Worm (Caenorhabditis elegans): ENCODE measurements around the gene nhr-105.

nhr-105 gene

DNA sequence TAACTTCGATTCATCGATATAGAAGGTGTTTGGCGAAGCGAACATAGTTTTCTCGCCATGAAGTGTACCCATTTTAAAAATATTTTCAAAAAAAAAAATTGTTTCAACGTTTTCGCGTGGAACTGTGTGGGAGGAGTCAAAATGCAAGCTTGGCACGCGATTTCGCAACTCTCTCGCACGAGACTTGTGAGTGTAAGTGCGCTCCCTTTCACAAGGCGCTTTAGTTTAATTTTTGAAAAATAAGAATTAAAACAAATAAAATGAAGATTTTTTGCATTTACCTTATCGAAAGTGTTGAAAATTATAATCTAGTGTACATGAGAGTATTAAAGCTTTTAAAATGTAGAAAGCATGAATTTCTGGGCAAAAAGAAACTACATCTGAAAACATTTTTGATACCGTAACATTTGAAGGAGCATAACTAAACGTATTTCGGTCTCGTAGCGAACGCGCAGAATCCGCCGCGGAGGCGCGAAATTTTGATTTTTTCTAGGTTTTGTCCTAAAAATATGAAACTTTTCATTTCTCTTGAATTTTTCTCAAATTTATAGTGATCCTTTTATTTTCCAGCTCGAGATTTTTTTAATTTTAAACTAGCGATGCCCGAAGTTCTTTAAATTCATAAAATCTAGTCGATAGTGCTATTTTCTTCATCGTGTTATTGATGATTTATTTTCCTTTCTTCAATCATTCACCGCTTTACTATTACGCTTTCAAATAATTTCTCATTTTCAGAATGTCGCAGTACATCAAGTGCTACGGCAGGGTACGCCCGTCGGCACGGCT lies 10.3 kb upstream of the nhr-105 start, which contains the start of the genes cogc-2 and klp-18:
cogc-2 (minus strand) TSS at position 105 of the 786 bp plus-strand sequence.
klp-18 (plus strand) TSS at position 736 of the 786 bp plus-strand sequence.
- peak; percentile 47 for TF ChIP-seq elt-2 (tag; optimal IDR thresholded peaks at IDR 0.05)
- peak; percentile 39 for TF ChIP-seq ceh-28 (tag; optimal IDR thresholded peaks at IDR 0.05)
- peak; percentile 93 for TF ChIP-seq pha-4 (tag; optimal IDR thresholded peaks at IDR 0.05)
- TF ChIP-seq jun-1 (tag; optimal IDR thresholded peaks at IDR 0.05), result peak; percentile 27
- no peak for TF ChIP-seq eor-1 (tag; optimal IDR thresholded peaks at IDR 0.05)
- TF ChIP-seq pqm-1 (tag; optimal IDR thresholded peaks at IDR 0.05), result peak; percentile 36
- peak; percentile 68 for TF ChIP-seq lsy-12 (tag; optimal IDR thresholded peaks at IDR 0.05)
- TF ChIP-seq mdl-1 (tag; optimal IDR thresholded peaks at IDR 0.05), result no peak
- peak; percentile 30 for TF ChIP-seq tbx-2 (tag; optimal IDR thresholded peaks at IDR 0.05)
- TF ChIP-seq R02D3.7 (tag; optimal IDR thresholded peaks at IDR 0.05), result peak; percentile 58
- peak; percentile 83 for TF ChIP-seq snpc-4 (tag; optimal IDR thresholded peaks at IDR 0.05)
- peak; percentile 89 for TF ChIP-seq lin-15B (tag; optimal IDR thresholded peaks at IDR 0.05)
- TF ChIP-seq fkh-10 (GFP tag; optimal IDR thresholded peaks at IDR 0.05), result peak; percentile 38
- TF ChIP-seq skn-1 (tag; optimal IDR thresholded peaks at IDR 0.05), result peak; percentile 87
- TF ChIP-seq lin-39 (tag; optimal IDR thresholded peaks at IDR 0.05), result peak; percentile 32
- TF ChIP-seq sea-2 (GFP tag; optimal IDR thresholded peaks at IDR 0.05), result no peak
- TF ChIP-seq ceh-16 (tag; optimal IDR thresholded peaks at IDR 0.05), result no peak
- TF ChIP-seq fkh-2 (tag; optimal IDR thresholded peaks at IDR 0.05), result no peak
- peak; percentile 91 for TF ChIP-seq hmg-11 (tag; optimal IDR thresholded peaks at IDR 0.05)
- peak; percentile 79 for TF ChIP-seq nhr-43 (tag; optimal IDR thresholded peaks at IDR 0.05; ENCODE audit: poor library complexity, severe bottlenecking)
- TF ChIP-seq nhr-11 (tag; optimal IDR thresholded peaks at IDR 0.05), result no peak
- TF ChIP-seq nhr-25 (tag; optimal IDR thresholded peaks at IDR 0.05), result peak; percentile 80
- TF ChIP-seq egl-5 (tag; optimal IDR thresholded peaks at IDR 0.05), result peak; percentile 79
- peak; percentile 88 for TF ChIP-seq nfya-1 (tag; optimal IDR thresholded peaks at IDR 0.05; ENCODE audit: insufficient read depth)
- peak; percentile 85 for TF ChIP-seq nhr-23 (tag; optimal IDR thresholded peaks at IDR 0.05)
- TF ChIP-seq ceh-82 (tag; optimal IDR thresholded peaks at IDR 0.05), result peak; percentile 30

DNA sequence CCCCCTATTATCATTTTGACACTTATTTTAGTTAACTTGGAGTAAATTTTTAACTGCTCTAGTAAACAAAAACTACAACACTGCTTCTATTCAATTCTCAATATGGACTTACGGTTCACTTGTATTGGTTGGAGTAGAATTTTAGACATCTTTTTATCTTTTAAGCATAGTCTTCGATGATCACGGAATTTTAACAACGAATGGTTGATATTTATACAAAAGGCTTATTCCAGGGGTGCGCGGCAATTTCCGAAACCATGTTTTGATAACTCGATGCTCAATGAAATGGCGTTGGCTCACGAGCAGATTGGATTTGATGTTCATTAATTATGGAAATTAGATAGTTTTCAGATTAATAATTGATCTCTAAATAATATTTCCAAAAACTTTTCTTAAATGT lies 6.5 kb upstream of the nhr-105 start:
- TF ChIP-seq ceh-82 (tag; optimal IDR thresholded peaks at IDR 0.05), result no peak
- no peak for TF ChIP-seq zag-1 (tag; optimal IDR thresholded peaks at IDR 0.05)
- TF ChIP-seq skn-1 (tag; optimal IDR thresholded peaks at IDR 0.05), result no peak
- TF ChIP-seq unc-39 (tag; optimal IDR thresholded peaks at IDR 0.05), result no peak
- no peak for TF ChIP-seq tbx-2 (tag; optimal IDR thresholded peaks at IDR 0.05)
- no peak for TF ChIP-seq nhr-76 (tag; optimal IDR thresholded peaks at IDR 0.05)
- TF ChIP-seq nfya-1 (tag; optimal IDR thresholded peaks at IDR 0.05; ENCODE audit: insufficient read depth), result no peak
- TF ChIP-seq daf-12 (tag; optimal IDR thresholded peaks at IDR 0.05), result no peak
- no peak for TF ChIP-seq ztf-11 (tag; optimal IDR thresholded peaks at IDR 0.05)
- TF ChIP-seq nhr-28 (tag; optimal IDR thresholded peaks at IDR 0.05), result no peak
- no peak for TF ChIP-seq elt-2 (tag; optimal IDR thresholded peaks at IDR 0.05)
- no peak for TF ChIP-seq nhr-25 (tag; optimal IDR thresholded peaks at IDR 0.05)

DNA sequence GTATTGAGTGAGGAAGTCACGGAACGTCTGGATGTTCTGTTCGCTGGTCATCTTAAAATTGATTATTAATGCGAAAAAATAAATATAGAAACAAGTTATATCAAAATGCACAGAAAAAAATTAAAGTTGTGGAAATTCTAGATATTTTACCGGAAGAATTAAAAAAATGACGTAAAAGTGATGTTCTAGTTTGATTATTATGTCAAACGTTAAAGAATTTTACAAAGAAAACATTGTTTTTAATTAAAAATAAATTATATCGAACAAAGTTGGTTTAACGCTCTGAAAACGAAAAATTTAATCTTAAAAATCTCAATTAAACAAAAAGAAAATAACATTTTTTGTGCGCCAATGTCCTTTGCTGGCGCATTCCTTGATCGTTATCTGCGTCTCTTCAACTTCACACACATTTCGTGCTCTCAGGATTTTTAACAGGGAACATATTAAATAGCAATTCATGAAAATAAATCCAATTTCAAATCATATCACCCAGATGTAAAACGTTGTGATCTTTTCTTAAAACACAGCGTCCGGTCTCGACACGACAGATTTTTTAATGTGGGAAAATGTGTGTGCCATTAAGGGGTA lies 5.3 kb upstream of the nhr-105 start, which contains the start of gene tin-9.1:
tin-9.1 (minus strand) TSS at position 51 of the 588 bp plus-strand sequence.
- TF ChIP-seq hmg-11 (tag; optimal IDR thresholded peaks at IDR 0.05) (peak; percentile 40), fkh-2 (tag; optimal IDR thresholded peaks at IDR 0.05) (no peak), nhr-43 (tag; optimal IDR thresholded peaks at IDR 0.05; ENCODE audit: poor library complexity, severe bottlenecking) (peak; percentile 35), ceh-82 (tag; optimal IDR thresholded peaks at IDR 0.05) (no peak), nhr-67 (tag; optimal IDR thresholded peaks at IDR 0.05) (no peak), egl-27 (tag; optimal IDR thresholded peaks at IDR 0.05) (no peak), pqm-1 (tag; optimal IDR thresholded peaks at IDR 0.05) (peak; percentile 11), lin-15B (tag; optimal IDR thresholded peaks at IDR 0.05) (peak; percentile 76), R02D3.7 (tag; optimal IDR thresholded peaks at IDR 0.05) (peak; percentile 2), elt-3 (tag; optimal IDR thresholded peaks at IDR 0.05) (no peak), nfya-1 (tag; optimal IDR thresholded peaks at IDR 0.05; ENCODE audit: insufficient read depth) (peak; percentile 84), unc-39 (tag; optimal IDR thresholded peaks at IDR 0.05) (no peak), mml-1 (tag; optimal IDR thresholded peaks at IDR 0.05) (no peak), lin-39 (tag; optimal IDR thresholded peaks at IDR 0.05) (no peak), elt-1 (tag; optimal IDR thresholded peaks at IDR 0.05) (peak; percentile 19), ceh-9 (tag; optimal IDR thresholded peaks at IDR 0.05) (no peak), aly-2 (tag; optimal IDR thresholded peaks at IDR 0.05) (no peak), nhr-25 (tag; optimal IDR thresholded peaks at IDR 0.05) (peak; percentile 55), ZK546.5 (tag; optimal IDR thresholded peaks at IDR 0.05) (no peak), zag-1 (tag; optimal IDR thresholded peaks at IDR 0.05) (no peak), eor-1 (tag; optimal IDR thresholded peaks at IDR 0.05) (no peak), pha-4 (tag; optimal IDR thresholded peaks at IDR 0.05) (peak; percentile 89), egl-5 (tag; optimal IDR thresholded peaks at IDR 0.05) (no peak), nhr-23 (tag; optimal IDR thresholded peaks at IDR 0.05) (peak; percentile 80), elt-2 (tag; optimal IDR thresholded peaks at IDR 0.05) (peak; percentile 34), mdl-1 (tag; optimal IDR thresholded peaks at IDR 0.05) (no peak), nhr-28 (tag; optimal IDR thresholded peaks at IDR 0.05) (no peak), unc-62 (GFP tag; optimal IDR thresholded peaks at IDR 0.05) (no peak), ceh-28 (tag; optimal IDR thresholded peaks at IDR 0.05) (peak; percentile 35), nhr-76 (tag; optimal IDR thresholded peaks at IDR 0.05) (no peak), ama-1 (optimal IDR thresholded peaks at IDR 0.05) (no peak), nhr-237 (tag; optimal IDR thresholded peaks at IDR 0.05) (no peak), snpc-4 (tag; optimal IDR thresholded peaks at IDR 0.05) (peak; percentile 88), jun-1 (tag; optimal IDR thresholded peaks at IDR 0.05) (peak; percentile 47), lsy-12 (tag; optimal IDR thresholded peaks at IDR 0.05) (no peak)
